Worm (Caenorhabditis elegans) whole organism, young adult: ENCODE measurements around the gene frpr-16.
"Not testable (repeated sequence)": the region's sequence is repeated elsewhere in the genome, so short reads cannot be mapped to it uniquely, and the experiment has no call there.

Experiments used
- D2030.7 ChIP-seq: fragments of 200-800 bp; sonication (Bioruptor generic); IDR thresholded peaks from 2 replicates; pipeline ENCODE4 v1.3.6; 2022; ENCODE audit warnings: missing genetic modification reagents, missing genetic modification characterization, missing compliant biosample characterization
- F55B11.4 ChIP-seq: sonication (generic microtip); optimal IDR thresholded peaks from 2 replicates; lab custom pipeline; 2016; ENCODE audit warnings: missing compliant biosample characterization, missing genetic modification characterization, borderline replicate concordance; ENCODE audit not compliant: insufficient read depth
- F57C9.4 ChIP-seq: sonication (generic microtip); optimal IDR thresholded peaks from 2 replicates; lab custom pipeline; 2017; ENCODE audit warnings: mild to moderate bottlenecking, missing genetic modification characterization, missing compliant biosample characterization
- K12H6.12 ChIP-seq: fragments of 200-800 bp; sonication (Bioruptor generic); optimal IDR thresholded peaks from 2 replicates; lab custom pipeline; 2018; ENCODE audit warnings: mild to moderate bottlenecking, missing genetic modification characterization, missing compliant biosample characterization
- Y56A3A.18 ChIP-seq: fragments of 200-800 bp; sonication (Bioruptor generic); IDR thresholded peaks from 2 replicates; pipeline ENCODE4 v1.3.6; 2022; ENCODE audit warnings: missing genetic modification reagents, missing genetic modification characterization, missing compliant biosample characterization
- Y67H2A.10 ChIP-seq: fragments of 200-800 bp; sonication (Bioruptor generic); conservative IDR thresholded peaks from 2 replicates; pipeline ENCODE4 v1.3.6; 2022; ENCODE audit warnings: missing genetic modification reagents, missing genetic modification characterization, missing compliant biosample characterization
- Y95B8A.8 ChIP-seq: fragments of 200-800 bp; sonication (Bioruptor generic); IDR thresholded peaks from 2 replicates; pipeline ENCODE4 v1.3.6; 2022; ENCODE audit warnings: missing genetic modification reagents, missing genetic modification characterization, missing compliant biosample characterization
- aptf-2 ChIP-seq: fragments of 200-800 bp; sonication (Bioruptor generic); conservative IDR thresholded peaks from 2 replicates; pipeline ENCODE4 v1.3.6; 2022; ENCODE audit warnings: missing genetic modification reagents, missing genetic modification characterization, missing compliant biosample characterization
- attf-6 ChIP-seq: fragments of 200-800 bp; sonication (Bioruptor generic); IDR thresholded peaks from 2 replicates; pipeline ENCODE4 v1.3.6; 2022; ENCODE audit warnings: missing genetic modification reagents, missing genetic modification characterization, missing compliant biosample characterization
- ccch-3 ChIP-seq: fragments of 200-800 bp; sonication (Bioruptor generic); optimal IDR thresholded peaks from 2 replicates; lab custom pipeline; 2018; ENCODE audit warnings: mild to moderate bottlenecking, missing genetic modification characterization, missing compliant biosample characterization
- cebp-1 ChIP-seq, 2 experiments: fragments of 200-800 bp in 1 of 2; sonication (Bioruptor generic) in 1 of 2; sonication (generic microtip) in 1 of 2; IDR thresholded peaks in 1 of 2; optimal IDR thresholded peaks in 1 of 2; 2 replicates each; pipeline versions ENCODE4 v1.3.6 to Lab custom; 2017 to 2022; ENCODE audit warnings: missing compliant biosample characterization in 2 of 2, missing genetic modification characterization in 2 of 2, mild to moderate bottlenecking in 1 of 2, missing genetic modification reagents in 1 of 2, moderate library complexity in 1 of 2
- cebp-2 ChIP-seq: fragments of 200-800 bp; sonication (Bioruptor generic); IDR thresholded peaks from 2 replicates; pipeline ENCODE4 v1.3.6; 2022; ENCODE audit warnings: missing genetic modification characterization, missing compliant biosample characterization
- ceh-58 ChIP-seq: fragments of 200-800 bp; sonication (Bioruptor generic); IDR thresholded peaks from 2 replicates; pipeline ENCODE4 v1.3.6; 2022; ENCODE audit warnings: missing genetic modification characterization, missing compliant biosample characterization
- ceh-91 ChIP-seq: fragments of 200-800 bp; sonication (Bioruptor generic); IDR thresholded peaks from 2 replicates; pipeline ENCODE4 v1.3.6; 2022; ENCODE audit warnings: missing genetic modification reagents, missing genetic modification characterization, missing compliant biosample characterization
- dox-1 ChIP-seq: fragments of 200-800 bp; sonication (Bioruptor generic); IDR thresholded peaks from 2 replicates; pipeline ENCODE4 v1.3.6; 2022; ENCODE audit warnings: missing genetic modification reagents, missing genetic modification characterization, missing compliant biosample characterization
- efl-1 ChIP-seq: fragments of 150-350 bp; optimal IDR thresholded peaks from 2 replicates; lab custom pipeline; 2014; ENCODE audit warnings: missing biosample characterization, missing genetic modification reagents, missing genetic modification characterization
- egl-18 ChIP-seq: fragments of 200-800 bp; sonication (Bioruptor generic); IDR thresholded peaks from 2 replicates; pipeline ENCODE4 v1.3.6; 2022; ENCODE audit warnings: missing genetic modification reagents, missing genetic modification characterization, missing compliant biosample characterization
- ekl-4 ChIP-seq: fragments of 200-800 bp; sonication (Bioruptor generic); IDR thresholded peaks from 2 replicates; pipeline ENCODE4 v1.3.6; 2022; ENCODE audit warnings: missing genetic modification reagents, missing genetic modification characterization, missing compliant biosample characterization
- fkh-3 ChIP-seq: sonication (generic microtip); optimal IDR thresholded peaks from 2 replicates; lab custom pipeline; 2016; ENCODE audit warnings: mild to moderate bottlenecking, missing genetic modification characterization, missing compliant biosample characterization
- hmg-1.2 ChIP-seq: fragments of 200-800 bp; sonication (Bioruptor generic); IDR thresholded peaks from 2 replicates; pipeline ENCODE4 v1.3.6; 2022; ENCODE audit warnings: missing genetic modification reagents, missing genetic modification characterization, missing compliant biosample characterization
- hsf-1 ChIP-seq: fragments of 200-800 bp; sonication (Bioruptor generic); IDR thresholded peaks from 2 replicates; pipeline ENCODE4 v1.3.6; 2022; ENCODE audit warnings: missing genetic modification reagents, missing genetic modification characterization, missing compliant biosample characterization
- lag-1 ChIP-seq: fragments of 200-800 bp; sonication (Bioruptor generic); IDR thresholded peaks from 2 replicates; pipeline ENCODE4 v1.3.6; 2022; ENCODE audit warnings: missing genetic modification reagents, missing genetic modification characterization, missing compliant biosample characterization
- lin-26 ChIP-seq: fragments of 200-800 bp; sonication (Bioruptor generic); IDR thresholded peaks from 2 replicates; pipeline ENCODE4 v1.3.6; 2022; ENCODE audit warnings: missing genetic modification reagents, missing genetic modification characterization, missing compliant biosample characterization
- lin-35 ChIP-seq, 3 experiments: fragments of 150-350 bp in 2 of 3; sonication (generic microtip) in 1 of 3; optimal IDR thresholded peaks; 2 replicates each; lab custom pipeline; 2014 to 2018; ENCODE audit warnings: missing biosample characterization in 3 of 3, missing genetic modification characterization in 3 of 3, missing genetic modification reagents in 3 of 3
- lin-54 ChIP-seq: fragments of 200-800 bp; sonication (Bioruptor generic); optimal IDR thresholded peaks from 2 replicates; lab custom pipeline; 2018; ENCODE audit warnings: mild to moderate bottlenecking, missing genetic modification characterization, missing compliant biosample characterization
- madf-3 ChIP-seq: fragments of 200-800 bp; sonication (Bioruptor generic); IDR thresholded peaks from 2 replicates; pipeline ENCODE4 v1.3.6; 2022; ENCODE audit warnings: missing genetic modification reagents, missing genetic modification characterization, missing compliant biosample characterization
- madf-6 ChIP-seq: fragments of 200-800 bp; sonication (Bioruptor generic); IDR thresholded peaks from 2 replicates; pipeline ENCODE4 v1.3.6; 2022; ENCODE audit warnings: missing genetic modification reagents, missing genetic modification characterization, missing compliant biosample characterization
- madf-8 ChIP-seq: fragments of 200-800 bp; sonication (Bioruptor generic); conservative IDR thresholded peaks from 2 replicates; pipeline ENCODE4 v1.3.6; 2022; ENCODE audit warnings: missing genetic modification reagents, missing genetic modification characterization, missing compliant biosample characterization
- mcd-1 ChIP-seq: fragments of 200-800 bp; sonication (Bioruptor generic); IDR thresholded peaks from 2 replicates; pipeline ENCODE4 v1.3.6; 2022; ENCODE audit warnings: missing genetic modification reagents, missing genetic modification characterization, missing compliant biosample characterization
- mel-28 ChIP-seq: sonication (generic microtip); optimal IDR thresholded peaks from 2 replicates; lab custom pipeline; 2016; ENCODE audit warnings: borderline replicate concordance, mild to moderate bottlenecking, missing genetic modification characterization, missing compliant biosample characterization
- nfyb-1 ChIP-seq: fragments of 200-800 bp; sonication (Bioruptor generic); IDR thresholded peaks from 2 replicates; pipeline ENCODE4 v1.3.6; 2022; ENCODE audit warnings: missing genetic modification reagents, missing genetic modification characterization, missing compliant biosample characterization
- nhr-27 ChIP-seq: fragments of 200-800 bp; sonication (Bioruptor generic); optimal IDR thresholded peaks from 2 replicates; lab custom pipeline; 2018; ENCODE audit warnings: mild to moderate bottlenecking, missing genetic modification characterization, moderate library complexity, missing compliant biosample characterization
- nhr-80 ChIP-seq: sonication (generic microtip); optimal IDR thresholded peaks from 2 replicates; lab custom pipeline; 2016; ENCODE audit warnings: missing genetic modification characterization, missing compliant biosample characterization
- rcor-1 ChIP-seq: fragments of 200-800 bp; sonication (Bioruptor generic); IDR thresholded peaks from 2 replicates; pipeline ENCODE4 v1.3.6; 2022; ENCODE audit warnings: missing genetic modification reagents, missing genetic modification characterization, missing compliant biosample characterization
- rpc-1 ChIP-seq, 2 experiments: fragments of 150-350 bp in 1 of 2; sonication (generic microtip) in 1 of 2; optimal IDR thresholded peaks; 2 replicates each; lab custom pipeline; 2014 to 2018; ENCODE audit warnings: missing biosample characterization in 1 of 2, missing genetic modification characterization in 1 of 2, missing genetic modification reagents in 1 of 2, missing genotype in 1 of 2
- sea-2 ChIP-seq: fragments of 200-800 bp; sonication (Bioruptor generic); IDR thresholded peaks from 2 replicates; pipeline ENCODE4 v1.3.6; 2022; ENCODE audit warnings: missing genetic modification characterization, missing compliant biosample characterization
- snpc-4 ChIP-seq, 5 experiments: fragments of 150-350 bp in 1 of 5; sonication (generic microtip) in 4 of 5; optimal IDR thresholded peaks; 2 replicates each; lab custom pipeline; 2014 to 2018; ENCODE audit warnings: missing genetic modification characterization in 5 of 5, missing biosample characterization in 3 of 5, antibody characterized with exemption in 2 of 5, mild to moderate bottlenecking in 2 of 5, missing compliant biosample characterization in 2 of 5, missing genotype in 2 of 5, moderate library complexity in 2 of 5, missing genetic modification reagents in 1 of 5
- tbp1 ChIP-seq: fragments of 200-800 bp; sonication (Bioruptor generic); optimal IDR thresholded peaks from 2 replicates; lab custom pipeline; 2018; ENCODE audit warnings: mild to moderate bottlenecking, missing genetic modification characterization, missing compliant biosample characterization
- tbx-9 ChIP-seq: sonication (generic microtip); optimal IDR thresholded peaks from 2 replicates; lab custom pipeline; 2016; ENCODE audit warnings: borderline replicate concordance, missing genetic modification characterization, inconsistent platforms, missing compliant biosample characterization
- zim-3 ChIP-seq: sonication (generic microtip); optimal IDR thresholded peaks from 2 replicates; lab custom pipeline; 2017; ENCODE audit warnings: mild to moderate bottlenecking, missing genetic modification characterization, moderate library complexity, missing compliant biosample characterization
- ztf-18 ChIP-seq: sonication (generic microtip); optimal IDR thresholded peaks from 2 replicates; lab custom pipeline; 2016; ENCODE audit warnings: missing genotype, mild to moderate bottlenecking, missing genetic modification characterization, missing compliant biosample characterization
- ztf-25 ChIP-seq: fragments of 200-800 bp; sonication (Bioruptor generic); IDR thresholded peaks from 2 replicates; pipeline ENCODE4 v1.3.6; 2022; ENCODE audit warnings: missing genetic modification reagents, missing genetic modification characterization, missing compliant biosample characterization

frpr-16 gene

ce11 chrII:6061495-6061894, 30.5 kb upstream of the frpr-16 start (continued):
- TF ChIP-seq ekl-4 (GFP tag; lab: Robert Waterston, UW) (peak; percentile 58; the same call in 1 of the 2 replicates), dox-1 (GFP tag; lab: Robert Waterston, UW) (peak; percentile 51; the same call in 1 of the 2 replicates), ceh-91 (GFP tag; lab: Robert Waterston, UW) (no peak), tbx-9 (tag; lab: Kevin White, UChicago) (no peak), ccch-3 (GFP tag; lab: Kevin White, UChicago) (peak; percentile 56), lin-54 (GFP tag; lab: Kevin White, UChicago) (peak; percentile 91), egl-18 (GFP tag; lab: Robert Waterston, UW) (no peak), F57C9.4 (tag; lab: Kevin White, UChicago) (no peak), mel-28 (tag; lab: Kevin White, UChicago) (no peak), snpc-4 (GFP tag; optimal IDR thresholded peaks at IDR 0.05; lab: Kevin White, UChicago) (no peak), snpc-4 (tag; optimal IDR thresholded peaks at IDR 0.05; lab: Kevin White, UChicago) (peak in 2 of 4 experiments; percentile 33 to 60), lin-26 (no peak), F55B11.4 (tag; lab: Kevin White, UChicago) (no peak), sea-2 (GFP tag; lab: Robert Waterston, UW) (no peak), Y67H2A.10 (GFP tag; lab: Robert Waterston, UW) (no peak), zim-3 (no peak), efl-1 (GFP tag; lab: Kevin White, UChicago) (peak; percentile 58), mcd-1 (peak; percentile 73), lin-35 (GFP tag; optimal IDR thresholded peaks at IDR 0.05; lab: Kevin White, UChicago) (peak; percentile 6 to 95 (median 65)), nhr-27 (tag; lab: Kevin White, UChicago) (peak; percentile 36), fkh-3 (no peak), ztf-18 (tag; lab: Kevin White, UChicago) (peak; percentile 44), madf-8 (GFP tag; lab: Robert Waterston, UW) (peak; percentile 22; the same call in 1 of the 2 replicates), aptf-2 (GFP tag; lab: Robert Waterston, UW) (peak; percentile 79), Y95B8A.8 (GFP tag; lab: Robert Waterston, UW) (0 out of 2 replicates have a peak, but pooled peaks have one; percentile 33), lag-1 (GFP tag; lab: Robert Waterston, UW) (no peak), nfyb-1 (GFP tag; lab: Robert Waterston, UW) (peak; percentile 47; the same call in 1 of the 2 replicates)

- TF ChIP-seq K12H6.12, result no peak
- no peak for TF ChIP-seq lag-1 (GFP tag; lab: Robert Waterston, UW)
- peak; percentile 32 for TF ChIP-seq nhr-80
- no peak for TF ChIP-seq cebp-2
- TF ChIP-seq ztf-18 (tag; lab: Kevin White, UChicago), result peak; percentile 89
- TF ChIP-seq cebp-1 (GFP tag; IDR thresholded peaks at IDR 0.05; lab: Robert Waterston, UW), result peak; percentile 41; the same call in 1 of the 2 replicates
- TF ChIP-seq cebp-1 (tag; optimal IDR thresholded peaks at IDR 0.05; lab: Kevin White, UChicago), result peak; percentile 76
- TF ChIP-seq, all 124 proteins: peak for 3
These were observed 24.9 kb upstream of the frpr-16 start, which contains the start of gene R12C12.7 for ce11 chrII:6055927-6056326. Gene R12C12.7, minus strand, starts transcription at chrII:6055985.

DNA sequence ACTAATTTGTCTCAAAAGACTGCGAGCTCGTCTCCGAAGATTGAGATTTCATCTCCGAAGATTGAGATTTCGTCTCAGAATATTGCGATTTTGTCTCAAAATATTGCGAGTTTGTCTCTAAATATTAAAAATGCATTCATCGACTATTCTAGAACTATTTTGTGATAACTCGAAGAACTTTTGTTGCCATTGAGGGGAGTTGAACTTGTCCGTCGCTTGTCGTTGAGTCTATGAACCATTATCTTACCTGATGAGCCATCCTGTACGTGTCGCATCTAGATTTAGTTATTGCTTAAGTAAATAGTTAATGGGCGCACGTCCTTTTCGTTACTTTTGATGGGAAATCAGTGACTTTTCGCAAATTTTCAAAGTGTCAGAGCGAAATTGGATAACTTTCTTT, 23.6 kb upstream of the frpr-16 start:
- TF ChIP-seq lin-26, result peak; percentile 84
- peak; percentile 47; the same call in 1 of the 2 replicates for TF ChIP-seq ceh-58 (GFP tag; lab: Robert Waterston, UW)
- TF ChIP-seq hmg-1.2 (GFP tag; lab: Robert Waterston, UW), result 0 out of 2 replicates have a peak, but pooled peaks have one; percentile 23
- peak; percentile 61; the same call in 1 of the 2 replicates for TF ChIP-seq ekl-4 (GFP tag; lab: Robert Waterston, UW)
- TF ChIP-seq rcor-1 (GFP tag; lab: Robert Waterston, UW), result 0 out of 2 replicates have a peak, but pooled peaks have one; percentile 44
- TF ChIP-seq madf-6 (GFP tag; lab: Robert Waterston, UW), result peak; percentile 55; the same call in 1 of the 2 replicates
- TF ChIP-seq madf-3 (GFP tag; lab: Robert Waterston, UW), result 0 out of 2 replicates have a peak, but pooled peaks have one; percentile 43
- TF ChIP-seq tbp1 (GFP tag; lab: Kevin White, UChicago), result peak; percentile 44
- 0 out of 2 replicates have a peak, but pooled peaks have one; percentile 59 for TF ChIP-seq ztf-25 (GFP tag; lab: Robert Waterston, UW)
- TF ChIP-seq Y56A3A.18 (GFP tag; lab: Robert Waterston, UW), result 0 out of 2 replicates have a peak, but pooled peaks have one; percentile 60
- peak; percentile 64 for TF ChIP-seq D2030.7 (GFP tag; lab: Robert Waterston, UW)
- peak; percentile 54; the same call in 1 of the 2 replicates for TF ChIP-seq attf-6 (GFP tag; lab: Robert Waterston, UW)
- TF ChIP-seq rpc-1 (optimal IDR thresholded peaks at IDR 0.05; lab: Kevin White, UChicago), result not testable (repeated sequence)
- peak; percentile 39 for TF ChIP-seq rpc-1 (tag; optimal IDR thresholded peaks at IDR 0.05; lab: Kevin White, UChicago)
- peak; percentile 70; the same call in 1 of the 2 replicates for TF ChIP-seq hsf-1 (GFP tag; lab: Robert Waterston, UW)
